Worm (Caenorhabditis elegans): ENCODE data around the gene math-22.

DNA sequence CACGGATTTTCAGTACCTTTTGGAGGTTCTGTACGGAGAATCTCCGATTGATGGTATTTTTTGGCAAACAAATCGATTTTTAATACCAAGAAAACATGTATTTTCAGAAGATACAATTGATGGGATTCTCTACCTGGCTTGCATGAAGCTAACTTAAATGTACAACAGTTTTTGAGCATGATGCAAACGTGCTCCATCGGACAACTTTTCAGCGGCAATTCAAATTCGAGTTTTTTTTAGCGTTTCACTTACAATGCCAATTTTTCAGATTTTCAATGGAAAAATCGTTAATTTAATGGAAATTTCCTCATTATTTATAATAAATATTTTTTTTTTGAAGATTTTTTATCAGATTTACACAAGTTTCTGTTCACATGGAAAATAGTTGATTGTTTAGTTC, 23.4 kb downstream of the math-22 start:
- TF ChIP-seq ceh-16 (tag; optimal IDR thresholded peaks at IDR 0.05): no peak
- TF ChIP-seq mbf-1 (tag; optimal IDR thresholded peaks at IDR 0.05): no peak
- TF ChIP-seq nhr-12 (tag; optimal IDR thresholded peaks at IDR 0.05): no peak
- no peak for TF ChIP-seq ZK546.5 (tag; optimal IDR thresholded peaks at IDR 0.05)
- TF ChIP-seq ztf-4 (tag; optimal IDR thresholded peaks at IDR 0.05): no peak
- no peak for TF ChIP-seq lin-11 (tag; optimal IDR thresholded peaks at IDR 0.05)
- TF ChIP-seq aly-2 (tag; optimal IDR thresholded peaks at IDR 0.05): no peak
- no peak for TF ChIP-seq fos-1 (tag; optimal IDR thresholded peaks at IDR 0.05)
- TF ChIP-seq unc-62 (GFP tag; optimal IDR thresholded peaks at IDR 0.05): no peak
- no peak for TF ChIP-seq mab-5 (tag; optimal IDR thresholded peaks at IDR 0.05)
- no peak for TF ChIP-seq mdl-1 (tag; optimal IDR thresholded peaks at IDR 0.05)
- TF ChIP-seq nhr-6 (tag; optimal IDR thresholded peaks at IDR 0.05): no peak
- no peak for TF ChIP-seq blmp-1 (tag; optimal IDR thresholded peaks at IDR 0.05; ENCODE audit: insufficient read depth)
- TF ChIP-seq lin-39 (tag; optimal IDR thresholded peaks at IDR 0.05): no peak
